Worm (Caenorhabditis elegans): ENCODE measurements around the gene str-217.

ce11 chrV:17042263-17042662 lies 42.2 kb upstream of the str-217 start, which contains the start of gene hpo-33:
- TF ChIP-seq blmp-1 (tag; optimal IDR thresholded peaks at IDR 0.05; ENCODE audit: insufficient read depth) = no peak
- TF ChIP-seq nhr-12 (tag; optimal IDR thresholded peaks at IDR 0.05) = no peak
- no peak for TF ChIP-seq unc-62 (GFP tag; optimal IDR thresholded peaks at IDR 0.05)
- TF ChIP-seq mdl-1 (tag; optimal IDR thresholded peaks at IDR 0.05) = no peak
- no peak for TF ChIP-seq ama-1 (optimal IDR thresholded peaks at IDR 0.05)
- TF ChIP-seq sma-9 (GFP tag; optimal IDR thresholded peaks at IDR 0.05) = no peak
- no peak for TF ChIP-seq sma-9 (tag; optimal IDR thresholded peaks at IDR 0.05)
- TF ChIP-seq ceh-82 (tag; optimal IDR thresholded peaks at IDR 0.05) = no peak
- TF ChIP-seq lin-11 (tag; optimal IDR thresholded peaks at IDR 0.05) = no peak
- TF ChIP-seq nhr-10 (tag; optimal IDR thresholded peaks at IDR 0.05) = no peak
- TF ChIP-seq egl-27 (tag; optimal IDR thresholded peaks at IDR 0.05) = no peak
- no peak for TF ChIP-seq fos-1 (tag; optimal IDR thresholded peaks at IDR 0.05)
- TF ChIP-seq elt-1 (tag; optimal IDR thresholded peaks at IDR 0.05) = no peak
- TF ChIP-seq lsy-2 (tag; optimal IDR thresholded peaks at IDR 0.05) = no peak
- no peak for TF ChIP-seq snpc-4 (tag; optimal IDR thresholded peaks at IDR 0.05)

Measured in whole organism, L2 larva.